Worm (Caenorhabditis elegans): ENCODE data around the gene gst-13.

DNA sequence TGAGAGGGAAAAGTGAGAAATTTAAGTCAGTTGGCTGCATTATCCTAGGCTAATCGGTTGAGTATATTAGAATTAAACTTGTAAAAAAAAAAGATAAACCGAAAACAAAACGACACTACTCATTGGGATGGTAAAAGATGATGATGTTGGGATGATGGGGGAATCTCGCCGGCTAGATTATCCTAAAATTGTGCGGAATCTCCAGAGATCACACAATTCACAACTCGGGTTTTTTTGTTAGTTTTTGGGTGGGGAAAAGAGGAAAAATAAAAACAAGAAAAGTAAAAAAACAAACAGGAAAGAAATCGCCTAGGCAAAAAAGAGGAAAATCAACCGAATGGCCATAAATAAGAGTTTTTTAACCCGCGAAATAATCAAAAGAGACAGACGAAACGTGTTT, 43.9 kb downstream of the gst-13 start:
- no peak for TF ChIP-seq hmg-4 (GFP tag; optimal IDR thresholded peaks at IDR 0.05)
- TF ChIP-seq tra-4 (tag; optimal IDR thresholded peaks at IDR 0.05) = no peak
- no peak for TF ChIP-seq ets-7 (tag; optimal IDR thresholded peaks at IDR 0.05)
- no peak for TF ChIP-seq tbx-11 (GFP tag; IDR thresholded peaks at IDR 0.05)
- TF ChIP-seq hnd-1 (tag; optimal IDR thresholded peaks at IDR 0.05) = no peak
- TF ChIP-seq F13C5.2 (tag; optimal IDR thresholded peaks at IDR 0.05) = no peak
- no peak for TF ChIP-seq tbx-37 (GFP tag; conservative IDR thresholded peaks at IDR 0.05)
